Fruit fly (Drosophila melanogaster): ENCODE data around the gene Usp12-46.

Usp12-46 gene

DNA sequence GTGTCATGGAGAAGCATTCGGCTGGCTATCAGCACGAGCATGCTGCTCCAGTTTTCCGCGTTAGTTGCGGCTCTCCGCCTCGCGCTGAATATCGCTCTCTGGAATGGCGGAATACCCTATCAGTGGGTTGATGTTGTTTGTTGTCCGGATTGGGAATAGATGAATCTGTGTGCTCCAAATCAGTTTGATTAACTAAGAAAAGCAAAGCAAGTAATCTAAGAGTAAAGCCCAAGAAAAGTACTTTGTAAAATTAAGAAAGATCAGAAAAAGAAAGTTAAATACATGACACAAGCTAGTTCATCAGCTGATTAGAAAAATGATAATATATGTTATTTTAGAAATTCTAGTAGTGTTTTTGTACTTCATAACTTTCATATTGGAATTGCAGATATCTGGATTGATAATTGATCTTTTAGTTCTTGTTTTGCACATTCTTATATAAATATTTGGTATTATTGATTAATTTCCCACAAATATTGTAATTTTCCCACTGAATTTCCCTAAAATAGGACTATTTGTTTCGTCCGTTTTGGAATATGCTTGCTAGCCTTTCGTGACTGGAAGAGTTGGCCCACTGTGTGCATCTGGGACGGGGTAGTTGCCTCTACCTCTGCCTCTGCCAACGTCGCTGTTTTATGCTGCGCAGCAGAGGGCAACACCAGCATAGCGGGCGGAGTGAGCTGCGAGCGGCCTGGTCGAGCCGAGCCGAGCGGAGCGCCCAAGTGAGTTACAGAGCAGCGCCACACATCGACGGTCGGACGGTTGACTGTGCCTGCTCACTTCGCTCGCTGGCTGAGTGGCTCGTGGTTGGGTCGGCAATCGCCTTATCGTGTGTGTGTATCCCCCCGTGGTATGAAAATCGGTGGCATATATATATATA lies 3.4 kb downstream of the Usp12-46 start (continued):
- TF ChIP-seq Lhr (GFP tag; optimal IDR thresholded peaks at IDR 0.05) (no peak), Dp (GFP tag; optimal IDR thresholded peaks at IDR 0.05) (no peak), CG17568 (GFP tag; optimal IDR thresholded peaks at IDR 0.05) (peak; percentile 19), trem (tag; optimal IDR thresholded peaks at IDR 0.05) (peak; percentile 0), emc (GFP tag; optimal IDR thresholded peaks at IDR 0.05) (no peak), CG15011 (GFP tag; optimal IDR thresholded peaks at IDR 0.05) (peak; percentile 45), pan (optimal IDR thresholded peaks at IDR 0.05) (no peak), pan (GFP tag; optimal IDR thresholded peaks at IDR 0.05 in 1 of 2, IDR thresholded peaks at IDR 0.05 in 1 of 2) (peak in 1 of 2 experiments; percentile 51), CG6175 (GFP tag; IDR thresholded peaks at IDR 0.05) (peak; percentile 89), CG18764 (GFP tag; optimal IDR thresholded peaks at IDR 0.05) (no peak), wor (GFP tag; IDR thresholded peaks at IDR 0.05) (no peak), CG14667 (GFP tag; IDR thresholded peaks at IDR 0.05) (no peak; the same call in none of the 2 replicates), CG13775 (GFP tag; optimal IDR thresholded peaks at IDR 0.05) (peak; percentile 63), p53 (GFP tag; optimal IDR thresholded peaks at IDR 0.05) (no peak), CG14441 (GFP tag; IDR thresholded peaks at IDR 0.05) (peak; percentile 62), lola (GFP tag; optimal IDR thresholded peaks at IDR 0.05) (peak in 1 of 3 experiments; percentile 47), ftz-f1 (GFP tag; optimal IDR thresholded peaks at IDR 0.05) (peak; percentile 51), CG42726 (GFP tag; IDR thresholded peaks at IDR 0.05; ENCODE audit: partially characterized antibody) (0 out of 2 replicates have a peak, but pooled peaks have one; percentile 30), nom (GFP tag; optimal IDR thresholded peaks at IDR 0.05) (no peak), CG9817 (tag; optimal IDR thresholded peaks at IDR 0.05) (peak; percentile 41), Vsx1 (GFP tag; optimal IDR thresholded peaks at IDR 0.05) (peak; percentile 51), eve (GFP tag; optimal IDR thresholded peaks at IDR 0.05) (no peak), pum (GFP tag; optimal IDR thresholded peaks at IDR 0.05) (peak; percentile 41), dati (GFP tag; IDR thresholded peaks at IDR 0.05) (no peak), D19B (GFP tag; optimal IDR thresholded peaks at IDR 0.05) (peak; percentile 59), CG1233 (GFP tag; optimal IDR thresholded peaks at IDR 0.05) (peak; percentile 66), CG6854 (GFP tag; optimal IDR thresholded peaks at IDR 0.05) (peak; percentile 26), CG8478 (optimal IDR thresholded peaks at IDR 0.05) (no peak), sob (GFP tag; IDR thresholded peaks at IDR 0.05) (peak; percentile 56), CG3281 (GFP tag; optimal IDR thresholded peaks at IDR 0.05) (peak; percentile 71), vnd (GFP tag; IDR thresholded peaks at IDR 0.05; ENCODE audit: partially characterized antibody) (no peak), vvl (GFP tag; IDR thresholded peaks at IDR 0.05) (peak; percentile 38), CG15269 (tag; optimal IDR thresholded peaks at IDR 0.05) (peak; percentile 81), CG6272 (GFP tag; IDR thresholded peaks at IDR 0.05) (peak; percentile 52; the same call in 1 of the 2 replicates), cg (GFP tag; optimal IDR thresholded peaks at IDR 0.05) (peak; percentile 18), Jarid2 (GFP tag; optimal IDR thresholded peaks at IDR 0.05) (peak; percentile 69), CG8290 (GFP tag; optimal IDR thresholded peaks at IDR 0.05) (no peak), CG8290 (tag; optimal IDR thresholded peaks at IDR 0.05) (peak in 1 of 2 experiments; percentile 73), CG10543 (GFP tag; optimal IDR thresholded peaks at IDR 0.05) (peak; percentile 90), CrebB (tag; optimal IDR thresholded peaks at IDR 0.05) (peak; percentile 11), wdn (GFP tag; IDR thresholded peaks at IDR 0.05) (peak; percentile 35; the same call in 1 of the 2 replicates), fd64A (GFP tag; optimal IDR thresholded peaks at IDR 0.05) (peak; percentile 46), Trl (optimal IDR thresholded peaks at IDR 0.05) (peak; percentile 61 to 66), Trl (GFP tag; optimal IDR thresholded peaks at IDR 0.05) (peak; percentile 22), CG11247 (GFP tag; IDR thresholded peaks at IDR 0.05) (peak; percentile 14; the same call in 1 of the 2 replicates), CG12219 (GFP tag; optimal IDR thresholded peaks at IDR 0.05) (peak; percentile 5), CG2875 (GFP tag; optimal IDR thresholded peaks at IDR 0.05) (no peak), wek (GFP tag; optimal IDR thresholded peaks at IDR 0.05) (no peak), CG12155 (GFP tag; optimal IDR thresholded peaks at IDR 0.05) (peak; percentile 36)

All from whole organism, embryonic.